Fruit fly (Drosophila melanogaster): Measurements from ENCODE around the gene lbe.

lbe gene

dm6 chr3R:21471179-21471578 lies 24.8 kb upstream of the lbe start:
- TF ChIP-seq CG15336 (GFP tag; IDR thresholded peaks at IDR 0.05), result no peak
- TF ChIP-seq CG6854 (GFP tag; optimal IDR thresholded peaks at IDR 0.05), result no peak
- TF ChIP-seq fd59A (GFP tag; optimal IDR thresholded peaks at IDR 0.05), result no peak
- no peak for TF ChIP-seq Lpt (GFP tag; optimal IDR thresholded peaks at IDR 0.05)
- no peak for TF ChIP-seq CG32006 (GFP tag; optimal IDR thresholded peaks at IDR 0.05)
- TF ChIP-seq fkh (GFP tag; optimal IDR thresholded peaks at IDR 0.05), result no peak
- no peak for TF ChIP-seq achi (GFP tag; optimal IDR thresholded peaks at IDR 0.05)
- TF ChIP-seq CG10669 (GFP tag; optimal IDR thresholded peaks at IDR 0.05), result no peak
- TF ChIP-seq CG31627 (GFP tag; optimal IDR thresholded peaks at IDR 0.05), result no peak
- TF ChIP-seq CG6276 (GFP tag; optimal IDR thresholded peaks at IDR 0.05), result no peak
- no peak for TF ChIP-seq CG8632 (GFP tag; optimal IDR thresholded peaks at IDR 0.05)
- no peak for TF ChIP-seq CG6163 (GFP tag; IDR thresholded peaks at IDR 0.05)
- no peak for TF ChIP-seq CG11294 (GFP tag; IDR thresholded peaks at IDR 0.05)
- no peak for TF ChIP-seq Ets96B (tag; optimal IDR thresholded peaks at IDR 0.05)
- no peak for TF ChIP-seq Hr4 (GFP tag; optimal IDR thresholded peaks at IDR 0.05)
- no peak for TF ChIP-seq Eip93F (GFP tag; optimal IDR thresholded peaks at IDR 0.05)
- no peak for TF ChIP-seq Sox15 (GFP tag; optimal IDR thresholded peaks at IDR 0.05)
- no peak for TF ChIP-seq cyc (GFP tag; optimal IDR thresholded peaks at IDR 0.05)

- TF ChIP-seq CG6163 (GFP tag; IDR thresholded peaks at IDR 0.05) (no peak), CG3032 (tag; optimal IDR thresholded peaks at IDR 0.05) (no peak), Gug (GFP tag; IDR thresholded peaks at IDR 0.05) (no peak), CG11762 (GFP tag; optimal IDR thresholded peaks at IDR 0.05; ENCODE audit: insufficient read depth) (no peak), Eip75B (GFP tag; optimal IDR thresholded peaks at IDR 0.05) (no peak), CG11294 (GFP tag; IDR thresholded peaks at IDR 0.05) (no peak), CG6854 (GFP tag; optimal IDR thresholded peaks at IDR 0.05) (no peak), achi (GFP tag; optimal IDR thresholded peaks at IDR 0.05) (no peak), Smox (GFP tag; optimal IDR thresholded peaks at IDR 0.05) (no peak), Sox14 (GFP tag; optimal IDR thresholded peaks at IDR 0.05) (no peak)
Measured at dm6 chr3R:21470272-21470671, 23.9 kb upstream of the lbe start.

- TF ChIP-seq vri (GFP tag; optimal IDR thresholded peaks at IDR 0.05), result no peak
- TF ChIP-seq Lpt (GFP tag; optimal IDR thresholded peaks at IDR 0.05), result no peak
- TF ChIP-seq Eip93F (GFP tag; optimal IDR thresholded peaks at IDR 0.05), result no peak
- no peak for TF ChIP-seq eg (GFP tag; IDR thresholded peaks at IDR 0.05)
- no peak for TF ChIP-seq dsx (GFP tag; optimal IDR thresholded peaks at IDR 0.05; ENCODE audit: poor library complexity, severe bottlenecking)
- no peak for TF ChIP-seq CG11762 (GFP tag; optimal IDR thresholded peaks at IDR 0.05; ENCODE audit: insufficient read depth)
- TF ChIP-seq salr (GFP tag; optimal IDR thresholded peaks at IDR 0.05), result no peak
- TF ChIP-seq Hr38 (GFP tag; optimal IDR thresholded peaks at IDR 0.05), result no peak
- TF ChIP-seq Ets21C (GFP tag; optimal IDR thresholded peaks at IDR 0.05), result no peak
- TF ChIP-seq esn (GFP tag; optimal IDR thresholded peaks at IDR 0.05), result no peak
- no peak for TF ChIP-seq pdm3 (GFP tag; optimal IDR thresholded peaks at IDR 0.05)
- no peak for TF ChIP-seq CG10631 (GFP tag; optimal IDR thresholded peaks at IDR 0.05)
- TF ChIP-seq CG4318 (GFP tag; optimal IDR thresholded peaks at IDR 0.05), result no peak
- TF ChIP-seq Sox15 (GFP tag; optimal IDR thresholded peaks at IDR 0.05), result no peak
- TF ChIP-seq cyc (GFP tag; optimal IDR thresholded peaks at IDR 0.05), result no peak
- TF ChIP-seq CG8632 (GFP tag; optimal IDR thresholded peaks at IDR 0.05), result no peak
- TF ChIP-seq CG1621 (tag; optimal IDR thresholded peaks at IDR 0.05), result no peak
- no peak for TF ChIP-seq fd59A (GFP tag; optimal IDR thresholded peaks at IDR 0.05)
- no peak for TF ChIP-seq svp (GFP tag)
Measured at dm6 chr3R:21459948-21460347, 13.6 kb upstream of the lbe start.

dm6 chr3R:21458445-21458844 lies 12.1 kb upstream of the lbe start:
- no peak for TF ChIP-seq CG8319 (GFP tag; optimal IDR thresholded peaks at IDR 0.05)
- no peak for TF ChIP-seq CG11762 (GFP tag; optimal IDR thresholded peaks at IDR 0.05; ENCODE audit: insufficient read depth)
- TF ChIP-seq CG3032 (tag; optimal IDR thresholded peaks at IDR 0.05), result no peak
- TF ChIP-seq cyc (GFP tag; optimal IDR thresholded peaks at IDR 0.05), result no peak
- TF ChIP-seq CG32006 (GFP tag; optimal IDR thresholded peaks at IDR 0.05), result no peak
- no peak for TF ChIP-seq CG11294 (GFP tag; IDR thresholded peaks at IDR 0.05)
- TF ChIP-seq Hr4 (GFP tag; optimal IDR thresholded peaks at IDR 0.05), result no peak
- no peak for TF ChIP-seq CG4318 (GFP tag; optimal IDR thresholded peaks at IDR 0.05)
- TF ChIP-seq Met (GFP tag; optimal IDR thresholded peaks at IDR 0.05), result no peak
- TF ChIP-seq Sox15 (GFP tag; optimal IDR thresholded peaks at IDR 0.05), result no peak
- no peak for TF ChIP-seq fkh (GFP tag; optimal IDR thresholded peaks at IDR 0.05)
- no peak for TF ChIP-seq Hr39 (GFP tag; optimal IDR thresholded peaks at IDR 0.05)

All from whole organism, prepupa.